Worm (Caenorhabditis elegans): ENCODE results near the gene Y49G5A.1.

DNA sequence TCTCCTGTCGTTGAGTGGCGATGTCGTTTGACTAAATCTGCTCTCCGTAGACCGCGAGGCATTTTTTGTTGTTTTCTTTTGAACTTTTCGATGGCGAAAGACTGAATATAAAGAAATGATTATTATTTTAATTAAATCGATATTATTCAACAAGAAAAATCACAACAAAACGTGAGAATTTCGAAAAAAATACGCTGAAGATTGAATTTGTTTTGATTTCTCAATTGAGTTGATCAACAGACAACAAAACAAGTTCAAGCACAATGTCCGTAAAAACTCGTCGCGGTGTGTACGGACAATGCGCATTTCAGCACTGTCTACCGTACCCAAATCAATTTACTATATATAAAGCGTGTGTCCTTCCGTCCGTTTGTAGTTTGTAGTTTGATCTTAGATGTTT is 9.2 kb downstream of the Y49G5A.1 start, which contains the start of gene B0238.9:
- no peak for TF ChIP-seq mdl-1 (tag; optimal IDR thresholded peaks at IDR 0.05)
- no peak for TF ChIP-seq ceh-82 (tag; optimal IDR thresholded peaks at IDR 0.05)
- TF ChIP-seq daf-12 (tag; optimal IDR thresholded peaks at IDR 0.05) = no peak
- TF ChIP-seq ztf-11 (tag; optimal IDR thresholded peaks at IDR 0.05) = no peak
- TF ChIP-seq pha-4 (tag; optimal IDR thresholded peaks at IDR 0.05) = no peak
- TF ChIP-seq nhr-43 (tag; optimal IDR thresholded peaks at IDR 0.05; ENCODE audit: poor library complexity, severe bottlenecking) = no peak
- no peak for TF ChIP-seq ama-1 (optimal IDR thresholded peaks at IDR 0.05)
- no peak for TF ChIP-seq zag-1 (tag; optimal IDR thresholded peaks at IDR 0.05)
- TF ChIP-seq nhr-28 (tag; optimal IDR thresholded peaks at IDR 0.05) = no peak
- no peak for TF ChIP-seq nhr-237 (tag; optimal IDR thresholded peaks at IDR 0.05)
- no peak for TF ChIP-seq ceh-9 (tag; optimal IDR thresholded peaks at IDR 0.05)

Data from whole organism, L3 larva.